Worm (Caenorhabditis elegans): Measurements from ENCODE around the gene Y75D11A.3.

- no peak for TF ChIP-seq hmbx-1 (tag; optimal IDR thresholded peaks at IDR 0.05)
- TF ChIP-seq B0310.2 (tag; optimal IDR thresholded peaks at IDR 0.05): no peak
- no peak for TF ChIP-seq ama-1 (optimal IDR thresholded peaks at IDR 0.05)
- TF ChIP-seq tbx-11 (GFP tag; IDR thresholded peaks at IDR 0.05): no peak
- TF ChIP-seq pes-1 (GFP tag; IDR thresholded peaks at IDR 0.05): no peak
- no peak for TF ChIP-seq flt-1 (GFP tag; IDR thresholded peaks at IDR 0.05)
- TF ChIP-seq aly-1 (tag; optimal IDR thresholded peaks at IDR 0.05): no peak
- TF ChIP-seq tbx-37 (GFP tag; conservative IDR thresholded peaks at IDR 0.05): no peak
These were observed 45.1 kb upstream of the Y75D11A.3 start for ce11 chrX:1791095-1791494.

Measured in whole organism, early embryonic.